Worm (Caenorhabditis elegans) whole organism, early embryonic: ENCODE results near the gene nhr-214.

ENCODE experiments used
- B0310.2 ChIP-seq: sonication (generic microtip); optimal IDR thresholded peaks from 2 replicates; lab custom pipeline; 2016; ENCODE audit warnings: mild to moderate bottlenecking, missing genetic modification characterization, missing compliant biosample characterization
- F13C5.2 ChIP-seq: sonication (generic microtip); optimal IDR thresholded peaks from 2 replicates; lab custom pipeline; 2017; ENCODE audit warnings: mild to moderate bottlenecking, missing genetic modification characterization, inconsistent platforms, missing compliant biosample characterization
- ceh-13 ChIP-seq: fragments of 200-800 bp; sonication (Bioruptor generic); optimal IDR thresholded peaks from 2 replicates; lab custom pipeline; 2018; ENCODE audit warnings: mild to moderate bottlenecking, missing genetic modification characterization, missing compliant biosample characterization
- ets-7 ChIP-seq: sonication (generic microtip); optimal IDR thresholded peaks from 2 replicates; lab custom pipeline; 2016; ENCODE audit warnings: missing genotype, missing genetic modification characterization, missing compliant biosample characterization
- flt-1 ChIP-seq: fragments of 200-800 bp; sonication (Bioruptor generic); IDR thresholded peaks from 2 replicates; pipeline ENCODE4 v1.3.6; 2022; ENCODE audit warnings: missing genetic modification characterization, missing compliant biosample characterization
- hnd-1 ChIP-seq: sonication (generic microtip); optimal IDR thresholded peaks from 2 replicates; lab custom pipeline; 2016; ENCODE audit warnings: missing genetic modification characterization, missing compliant biosample characterization
- scrt-1 ChIP-seq: fragments of 200-800 bp; sonication (Bioruptor generic); IDR thresholded peaks from 2 replicates; pipeline ENCODE4 v1.3.6; 2022; ENCODE audit warnings: missing genetic modification characterization, missing compliant biosample characterization
- tbx-37 ChIP-seq: fragments of 200-800 bp; sonication (Bioruptor generic); conservative IDR thresholded peaks from 2 replicates; pipeline ENCODE4 v1.3.6; 2022; ENCODE audit warnings: missing genetic modification reagents, missing genetic modification characterization, missing compliant biosample characterization

- TF ChIP-seq hnd-1 (tag; lab: Kevin White, UChicago) (no peak), scrt-1 (GFP tag; lab: Robert Waterston, UW) (no peak), flt-1 (GFP tag; lab: Robert Waterston, UW) (no peak), ceh-13 (no peak), B0310.2 (tag; lab: Kevin White, UChicago) (no peak), tbx-37 (no peak), F13C5.2 (no peak), ets-7 (tag; lab: Kevin White, UChicago) (no peak)
Measured at ce11 chrX:12701963-12702362, at the start of gene nhr-214.
